Worm (Caenorhabditis elegans): ENCODE results near the gene srw-108.

DNA sequence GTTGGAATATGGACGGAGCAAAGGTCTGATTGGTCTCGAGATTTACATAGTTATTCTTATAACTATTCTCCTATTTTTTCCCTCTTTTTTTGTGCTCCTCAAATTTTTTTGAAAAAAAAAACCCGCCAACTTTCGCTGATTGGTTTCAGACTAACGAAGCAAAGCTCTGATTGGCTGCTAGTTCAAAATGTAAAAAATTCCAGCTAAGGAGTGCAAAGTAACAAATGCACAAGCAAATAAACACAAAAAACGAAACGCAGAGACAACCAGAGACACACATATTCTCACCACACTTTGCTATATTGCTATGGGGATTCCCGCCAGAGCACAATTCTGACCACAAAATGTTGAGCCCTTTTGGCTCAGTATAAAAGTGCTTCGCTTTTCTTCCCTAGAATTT is 30.3 kb upstream of the srw-108 start, which contains the start of gene T01G6.1:
- TF ChIP-seq unc-62 (GFP tag; optimal IDR thresholded peaks at IDR 0.05 in 1 of 2) (no peak), unc-62 (tag; optimal IDR thresholded peaks at IDR 0.05) (no peak), nhr-77 (tag; optimal IDR thresholded peaks at IDR 0.05) (no peak), fos-1 (tag; optimal IDR thresholded peaks at IDR 0.05) (no peak), lin-13 (GFP tag; optimal IDR thresholded peaks at IDR 0.05) (no peak), mxl-3 (GFP tag; optimal IDR thresholded peaks at IDR 0.05) (no peak)

Measured in whole organism, L4 larva.